Worm (Caenorhabditis elegans) whole organism, late embryonic: ENCODE measurements around the gene B0280.7.

ENCODE experiments used
- C08G9.2 ChIP-seq: sonication (generic microtip); optimal IDR thresholded peaks from 2 replicates; lab custom pipeline; 2016; ENCODE audit warnings: mild to moderate bottlenecking, missing genetic modification characterization, moderate library complexity, missing compliant biosample characterization
- F13H6.1 ChIP-seq: sonication (generic microtip); optimal IDR thresholded peaks from 2 replicates; lab custom pipeline; 2016; ENCODE audit warnings: missing genetic modification characterization, missing compliant biosample characterization
- K02D7.2 ChIP-seq: sonication (generic microtip); optimal IDR thresholded peaks from 2 replicates; lab custom pipeline; 2017; ENCODE audit warnings: mild to moderate bottlenecking, missing genetic modification characterization, missing compliant biosample characterization
- K09A11.1 ChIP-seq: sonication (generic microtip); optimal IDR thresholded peaks from 2 replicates; lab custom pipeline; 2017; ENCODE audit warnings: antibody characterized with exemption, mild to moderate bottlenecking, missing genetic modification characterization, missing compliant biosample characterization; ENCODE audit not compliant: insufficient read depth
- Y22D7AL.16 ChIP-seq: sonication (generic microtip); optimal IDR thresholded peaks from 2 replicates; lab custom pipeline; 2016; ENCODE audit warnings: missing genetic modification characterization, missing compliant biosample characterization
- ama-1 ChIP-seq: fragments of 150-350 bp; optimal IDR thresholded peaks from 2 replicates; lab custom pipeline; 2014
- ceh-14 ChIP-seq: sonication (generic microtip); optimal IDR thresholded peaks from 2 replicates; lab custom pipeline; 2016; ENCODE audit warnings: missing genotype, missing genetic modification characterization, missing compliant biosample characterization
- ceh-18 ChIP-seq: sonication (generic microtip); optimal IDR thresholded peaks from 2 replicates; lab custom pipeline; 2016; ENCODE audit warnings: missing genetic modification characterization, missing compliant biosample characterization
- ceh-2 ChIP-seq: sonication (generic microtip); optimal IDR thresholded peaks from 2 replicates; lab custom pipeline; 2016; ENCODE audit warnings: missing genotype, missing genetic modification characterization, missing compliant biosample characterization
- ceh-22 ChIP-seq: sonication (generic microtip); optimal IDR thresholded peaks from 2 replicates; lab custom pipeline; 2017; ENCODE audit warnings: missing biosample characterization, missing genetic modification characterization
- ceh-24 ChIP-seq: sonication (generic microtip); optimal IDR thresholded peaks from 2 replicates; lab custom pipeline; 2016; ENCODE audit warnings: mild to moderate bottlenecking, missing genetic modification characterization, missing compliant biosample characterization
- ceh-45 ChIP-seq: fragments of 200-800 bp; sonication (Bioruptor generic); IDR thresholded peaks from 2 replicates; pipeline ENCODE4 v1.3.6; 2022; ENCODE audit warnings: missing genetic modification reagents, missing genetic modification characterization, missing compliant biosample characterization
- dve-1 ChIP-seq: sonication (generic microtip); optimal IDR thresholded peaks from 2 replicates; lab custom pipeline; 2017; ENCODE audit warnings: antibody characterized with exemption, mild to moderate bottlenecking, missing genetic modification characterization, missing compliant biosample characterization
- elt-2 ChIP-seq: sonication (generic microtip); optimal IDR thresholded peaks from 2 replicates; lab custom pipeline; 2016; ENCODE audit warnings: missing genetic modification reagents, missing genetic modification characterization, missing compliant biosample characterization
- fax-1 ChIP-seq: sonication (generic microtip); optimal IDR thresholded peaks from 2 replicates; lab custom pipeline; 2016; ENCODE audit warnings: missing genotype, missing genetic modification characterization, missing compliant biosample characterization
- gmeb-2 ChIP-seq: sonication (generic microtip); optimal IDR thresholded peaks from 2 replicates; lab custom pipeline; 2016; ENCODE audit warnings: missing genetic modification characterization, inconsistent platforms, missing compliant biosample characterization
- hlh-15 ChIP-seq: sonication (generic microtip); optimal IDR thresholded peaks from 2 replicates; lab custom pipeline; 2016; ENCODE audit warnings: missing genetic modification characterization, missing compliant biosample characterization
- hlh-6 ChIP-seq: sonication (generic microtip); optimal IDR thresholded peaks from 2 replicates; lab custom pipeline; 2016; ENCODE audit warnings: missing genotype, missing genetic modification characterization, missing compliant biosample characterization
- hlh-8 ChIP-seq: sonication (generic microtip); optimal IDR thresholded peaks from 2 replicates; lab custom pipeline; 2016; ENCODE audit warnings: missing genotype, missing genetic modification characterization, missing compliant biosample characterization
- lim-6 ChIP-seq: sonication (generic microtip); optimal IDR thresholded peaks from 2 replicates; lab custom pipeline; 2016; ENCODE audit warnings: missing genetic modification characterization, missing compliant biosample characterization
- lin-11 ChIP-seq: fragments of 200-800 bp; sonication (Bioruptor generic); optimal IDR thresholded peaks from 2 replicates; lab custom pipeline; 2018; ENCODE audit warnings: mild to moderate bottlenecking, missing genetic modification characterization, missing compliant biosample characterization
- nfya-1 ChIP-seq: sonication (generic microtip); optimal IDR thresholded peaks from 2 replicates; lab custom pipeline; 2017; ENCODE audit warnings: missing genetic modification characterization, mild to moderate bottlenecking, missing compliant biosample characterization, antibody characterized with exemption, moderate library complexity
- nhr-11 ChIP-seq: fragments of 150-350 bp; optimal IDR thresholded peaks from 2 replicates; lab custom pipeline; 2014; ENCODE audit warnings: missing biosample characterization, missing genetic modification characterization
- nhr-232 ChIP-seq: sonication (generic microtip); optimal IDR thresholded peaks from 2 replicates; lab custom pipeline; 2016; ENCODE audit warnings: missing genetic modification characterization, missing compliant biosample characterization
- odd-2 ChIP-seq: sonication (generic microtip); optimal IDR thresholded peaks from 2 replicates; lab custom pipeline; 2017; ENCODE audit warnings: antibody characterized with exemption, mild to moderate bottlenecking, missing genetic modification characterization, missing compliant biosample characterization
- pat-9 ChIP-seq: fragments of 200-800 bp; sonication (Bioruptor generic); optimal IDR thresholded peaks from 2 replicates; lab custom pipeline; 2018; ENCODE audit warnings: mild to moderate bottlenecking, missing genetic modification characterization, moderate library complexity, missing compliant biosample characterization
- pha-2 ChIP-seq: sonication (generic microtip); optimal IDR thresholded peaks from 2 replicates; lab custom pipeline; 2017; ENCODE audit warnings: mild to moderate bottlenecking, missing genetic modification characterization, missing compliant biosample characterization
- pros-1 ChIP-seq: fragments of 150-350 bp; optimal IDR thresholded peaks from 2 replicates; lab custom pipeline; 2014; ENCODE audit warnings: missing biosample characterization, missing genetic modification reagents, missing genetic modification characterization
- rnt-1 ChIP-seq: sonication (generic microtip); optimal IDR thresholded peaks from 2 replicates; lab custom pipeline; 2016; ENCODE audit warnings: missing genetic modification characterization, missing compliant biosample characterization
- sdc-2 ChIP-seq: sonication (generic microtip); optimal IDR thresholded peaks from 2 replicates; lab custom pipeline; 2016; ENCODE audit warnings: missing genotype, missing genetic modification characterization, missing compliant biosample characterization
- sox-4 ChIP-seq: sonication (generic microtip); optimal IDR thresholded peaks from 2 replicates; lab custom pipeline; 2017; ENCODE audit warnings: mild to moderate bottlenecking, missing genetic modification characterization, inconsistent platforms, missing compliant biosample characterization
- syd-9 ChIP-seq: sonication (generic microtip); optimal IDR thresholded peaks from 2 replicates; lab custom pipeline; 2016; ENCODE audit warnings: mild to moderate bottlenecking, missing genetic modification characterization, moderate library complexity, missing compliant biosample characterization
- tbx-7 ChIP-seq: sonication (generic microtip); optimal IDR thresholded peaks from 2 replicates; lab custom pipeline; 2016; ENCODE audit warnings: missing genotype, missing genetic modification characterization, missing compliant biosample characterization
- unc-86 ChIP-seq: sonication (generic microtip); optimal IDR thresholded peaks from 2 replicates; lab custom pipeline; 2016; ENCODE audit warnings: missing genetic modification characterization, missing compliant biosample characterization
- ztf-16 ChIP-seq: sonication (generic microtip); optimal IDR thresholded peaks from 2 replicates; lab custom pipeline; 2017; ENCODE audit warnings: missing genetic modification characterization, missing compliant biosample characterization

B0280.7 gene

ce11 chrIII:7068520-7069113, 43.1 kb downstream of the B0280.7 start, which contains the start of the genes ubc-18 and R01H2.8:
TSS of gene ubc-18 (minus strand) at chrIII:7068570.
TSS of gene R01H2.8 (plus strand) at chrIII:7069063.
- no peak for TF ChIP-seq hlh-15
- no peak for TF ChIP-seq lim-6 (tag; lab: Kevin White, UChicago)
- TF ChIP-seq nfya-1 (tag; lab: Kevin White, UChicago): peak; percentile 38

DNA sequence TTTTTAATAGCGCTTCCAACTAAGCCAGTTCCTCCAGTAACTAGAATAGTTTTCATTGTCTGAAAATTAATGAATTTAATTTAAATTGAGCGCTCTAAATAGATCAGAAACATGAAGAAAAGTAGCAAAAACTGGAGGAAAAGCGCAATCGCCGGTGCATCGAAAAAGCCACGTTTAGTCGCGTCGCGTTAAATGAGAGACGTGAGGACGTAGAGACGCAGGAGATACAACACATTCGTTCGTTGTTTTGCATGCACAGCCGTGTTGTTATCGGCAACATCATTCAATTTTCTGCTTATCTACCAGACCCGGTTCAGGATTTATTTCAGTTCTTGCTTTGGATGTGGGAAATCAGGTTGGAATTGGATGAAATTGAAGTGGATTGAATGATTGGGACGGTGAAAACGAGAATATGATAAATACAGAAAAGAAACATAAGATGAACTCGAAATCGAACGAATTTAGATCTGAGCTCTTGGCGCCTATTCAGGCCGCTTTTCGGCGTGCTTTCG, 44.3 kb downstream of the B0280.7 start, which contains the start of gene ger-1:
Gene ger-1 (minus strand): TSS at position 93 of the 512 bp plus-strand sequence.
- TF ChIP-seq dve-1 (tag; lab: Kevin White, UChicago) (no peak), pat-9 (tag; lab: Kevin White, UChicago) (no peak), ceh-45 (GFP tag; lab: Robert Waterston, UW) (no peak), F13H6.1 (tag; lab: Kevin White, UChicago) (no peak), K02D7.2 (no peak), sdc-2 (tag; lab: Kevin White, UChicago) (no peak), ceh-24 (no peak), ama-1 (lab: Kevin White, UChicago) (no peak), ceh-14 (tag; lab: Kevin White, UChicago) (no peak), tbx-7 (no peak), sox-4 (tag; lab: Kevin White, UChicago) (no peak), hlh-6 (tag; lab: Kevin White, UChicago) (no peak), C08G9.2 (tag; lab: Kevin White, UChicago) (no peak), hlh-8 (tag; lab: Kevin White, UChicago) (no peak), lin-11 (tag; lab: Kevin White, UChicago) (no peak), odd-2 (tag; lab: Kevin White, UChicago) (no peak), elt-2 (tag; lab: Kevin White, UChicago) (no peak), hlh-15 (no peak), fax-1 (no peak), Y22D7AL.16 (tag; lab: Kevin White, UChicago) (no peak)

ce11 chrIII:7064185-7064584, 47.5 kb downstream of the B0280.7 start, which contains the start of gene R01H2.4:
TSS of gene R01H2.4 (minus strand) at chrIII:7064285.
- TF ChIP-seq C08G9.2 (tag; lab: Kevin White, UChicago): no peak
- TF ChIP-seq pat-9 (tag; lab: Kevin White, UChicago): no peak
- TF ChIP-seq pha-2 (tag; lab: Kevin White, UChicago): no peak
- TF ChIP-seq rnt-1: no peak
- TF ChIP-seq pros-1 (tag; lab: Kevin White, UChicago): no peak
- TF ChIP-seq, all 69 proteins: peak for 0

DNA sequence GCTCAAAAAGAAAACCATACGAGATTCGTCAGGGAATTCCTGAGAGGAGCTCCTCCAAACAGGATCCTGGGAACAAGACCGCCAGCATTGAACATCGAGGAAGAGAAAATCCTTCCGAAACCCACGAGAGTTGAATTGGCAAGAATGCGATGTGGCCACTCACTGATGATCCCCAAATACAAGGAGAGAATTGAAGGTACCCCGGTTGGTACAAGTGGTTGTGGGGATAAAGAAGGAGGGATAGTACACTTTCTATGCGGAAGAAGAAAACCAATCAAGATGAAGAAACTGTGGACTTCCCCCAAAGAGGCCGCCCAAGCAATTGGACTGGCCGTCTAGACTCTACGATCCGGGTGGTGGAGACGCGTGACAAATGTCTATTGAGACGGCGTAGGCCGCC, 48.6 kb downstream of the B0280.7 start:
- TF ChIP-seq pha-2 (tag; lab: Kevin White, UChicago) (no peak), syd-9 (tag; lab: Kevin White, UChicago) (no peak), ceh-18 (tag; lab: Kevin White, UChicago) (no peak), sox-4 (tag; lab: Kevin White, UChicago) (no peak)

DNA sequence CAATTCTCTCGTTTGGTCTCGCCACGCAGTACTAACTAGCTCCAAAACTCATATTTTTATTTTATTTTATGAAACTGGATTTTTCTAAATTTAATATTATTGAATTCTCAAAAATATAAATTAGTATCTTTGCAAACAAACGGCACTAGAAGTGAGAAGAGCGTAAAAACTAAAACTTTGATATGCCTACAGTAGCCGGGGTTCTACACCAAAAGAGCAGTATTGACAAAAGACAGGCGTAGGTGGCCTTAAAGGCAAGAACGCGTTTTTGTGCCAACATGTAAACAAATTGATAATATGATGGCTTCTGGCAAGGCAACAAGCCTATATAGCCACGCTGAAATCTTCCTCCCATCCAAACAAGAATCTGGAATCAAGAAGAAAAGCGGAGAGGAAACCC, 49.1 kb downstream of the B0280.7 start, which contains the start of gene R01H2.1:
Gene R01H2.1 (plus strand): TSS at position 301 of the 400 bp plus-strand sequence.
- TF ChIP-seq ztf-16 (tag; lab: Kevin White, UChicago): no peak
- no peak for TF ChIP-seq nhr-232 (tag; lab: Kevin White, UChicago)
- TF ChIP-seq gmeb-2 (tag; lab: Kevin White, UChicago): no peak
- no peak for TF ChIP-seq F13H6.1 (tag; lab: Kevin White, UChicago)
- no peak for TF ChIP-seq sdc-2 (tag; lab: Kevin White, UChicago)
- no peak for TF ChIP-seq nhr-11 (tag; lab: Kevin White, UChicago)
- no peak for TF ChIP-seq unc-86
- TF ChIP-seq nfya-1 (tag; lab: Kevin White, UChicago): no peak
- no peak for TF ChIP-seq tbx-7
- no peak for TF ChIP-seq K09A11.1
- TF ChIP-seq elt-2 (tag; lab: Kevin White, UChicago): no peak
- no peak for TF ChIP-seq ceh-22 (tag; lab: Kevin White, UChicago)
- no peak for TF ChIP-seq ceh-2 (tag; lab: Kevin White, UChicago)
